Fruit fly (Drosophila melanogaster) whole organism, prepupa: ENCODE data around the gene CG9312.

Source experiments
- Blimp-1 ChIP-seq: fragments of 200-800 bp; sonication (Bioruptor generic); optimal IDR thresholded peaks from 3 replicates; lab custom pipeline; 2017; ENCODE audit warnings: missing biosample characterization, missing genetic modification characterization, mild to moderate bottlenecking, moderate library complexity, missing genetic modification reagents
- CG10669 ChIP-seq: fragments of 200-800 bp; sonication (Bioruptor generic); optimal IDR thresholded peaks from 3 replicates; lab custom pipeline; 2018; ENCODE audit warnings: missing biosample characterization, mild to moderate bottlenecking, missing genetic modification characterization, moderate library complexity
- CG11762 ChIP-seq: fragments of 200-800 bp; sonication (Bioruptor generic); optimal IDR thresholded peaks from 3 replicates; lab custom pipeline; 2016; ENCODE audit warnings: missing biosample characterization, missing genetic modification characterization; ENCODE audit not compliant: insufficient read depth
- CG16779 ChIP-seq: fragments of 200-800 bp; sonication (Bioruptor generic); optimal IDR thresholded peaks from 3 replicates; lab custom pipeline; 2017; ENCODE audit warnings: missing biosample characterization, mild to moderate bottlenecking, missing genetic modification characterization
- CG3032 ChIP-seq: fragments of 200-800 bp; optimal IDR thresholded peaks from 2 replicates; lab custom pipeline; 2019; ENCODE audit warnings: missing biosample characterization, mild to moderate bottlenecking, missing genetic modification characterization, moderate library complexity
- CG31627 ChIP-seq: fragments of 200-800 bp; sonication (Bioruptor generic); optimal IDR thresholded peaks from 3 replicates; lab custom pipeline; 2016; ENCODE audit warnings: missing biosample characterization, missing genetic modification characterization
- CG34406 ChIP-seq: fragments of 200-800 bp; sonication (Bioruptor generic); optimal IDR thresholded peaks from 3 replicates; lab custom pipeline; 2016; ENCODE audit warnings: missing biosample characterization, missing genetic modification characterization
- CG4318 ChIP-seq: fragments of 200-800 bp; sonication (Bioruptor generic); optimal IDR thresholded peaks from 3 replicates; lab custom pipeline; 2017; ENCODE audit warnings: missing biosample characterization, mild to moderate bottlenecking, missing genetic modification characterization
- CG6163 ChIP-seq: fragments of 200-800 bp; sonication (Bioruptor generic); IDR thresholded peaks from 3 replicates; pipeline ENCODE4 v1.3.6; 2022; ENCODE audit warnings: missing biosample characterization, missing genetic modification characterization
- CG6276 ChIP-seq: fragments of 200-800 bp; sonication (Bioruptor generic); optimal IDR thresholded peaks from 2 replicates; lab custom pipeline; 2017; ENCODE audit warnings: missing biosample characterization, mild to moderate bottlenecking, missing genetic modification characterization
- CG6808 ChIP-seq: fragments of 200-800 bp; sonication (Bioruptor generic); optimal IDR thresholded peaks from 3 replicates; lab custom pipeline; 2017; ENCODE audit warnings: missing biosample characterization, missing genetic modification characterization, mild to moderate bottlenecking, moderate library complexity, missing genetic modification reagents
- CG6854 ChIP-seq: fragments of 200-800 bp; sonication (Bioruptor generic); optimal IDR thresholded peaks from 2 replicates; lab custom pipeline; 2017; ENCODE audit warnings: missing biosample characterization, mild to moderate bottlenecking, missing genetic modification characterization
- CG7368 ChIP-seq: fragments of 200-800 bp; sonication (Bioruptor generic); optimal IDR thresholded peaks from 3 replicates; lab custom pipeline; 2016; ENCODE audit warnings: missing biosample characterization, missing genetic modification characterization
- CG8119 ChIP-seq: fragments of 200-800 bp; sonication (Bioruptor generic); IDR thresholded peaks from 3 replicates; pipeline ENCODE4 v1.3.6; 2022; ENCODE audit warnings: missing biosample characterization, missing genetic modification characterization
- Eip93F ChIP-seq: fragments of 200-800 bp; sonication (Bioruptor generic); optimal IDR thresholded peaks from 2 replicates; lab custom pipeline; 2016; ENCODE audit warnings: missing biosample characterization, mild to moderate bottlenecking, missing genetic modification characterization
- Ets21C ChIP-seq: fragments of 200-800 bp; sonication (Bioruptor generic); optimal IDR thresholded peaks from 3 replicates; lab custom pipeline; 2016; ENCODE audit warnings: missing biosample characterization, missing genetic modification characterization
- Ets96B ChIP-seq: fragments of 200-800 bp; optimal IDR thresholded peaks from 2 replicates; lab custom pipeline; 2019; ENCODE audit warnings: missing biosample characterization, mild to moderate bottlenecking, missing genetic modification characterization, moderate library complexity
- Hr38 ChIP-seq: sonication (Bioruptor generic); optimal IDR thresholded peaks from 2 replicates; lab custom pipeline; 2016; ENCODE audit warnings: missing biosample characterization, missing genetic modification characterization
- Hr39 ChIP-seq: fragments of 200-800 bp; sonication (Bioruptor generic); optimal IDR thresholded peaks from 2 replicates; lab custom pipeline; 2016; ENCODE audit warnings: missing biosample characterization, missing genetic modification characterization
- Met ChIP-seq: fragments of 200-800 bp; sonication (Bioruptor generic); optimal IDR thresholded peaks from 3 replicates; lab custom pipeline; 2016; ENCODE audit warnings: missing biosample characterization, missing genetic modification characterization
- Smox ChIP-seq: fragments of 200-800 bp; sonication (Bioruptor generic); optimal IDR thresholded peaks from 3 replicates; lab custom pipeline; 2016; ENCODE audit warnings: missing biosample characterization, missing genetic modification characterization
- Sox102F ChIP-seq: fragments of 200-800 bp; sonication (Bioruptor generic); optimal IDR thresholded peaks from 2 replicates; lab custom pipeline; 2016; ENCODE audit warnings: missing biosample characterization, mild to moderate bottlenecking, missing genetic modification characterization
- Sox14 ChIP-seq: fragments of 200-800 bp; sonication (Bioruptor generic); optimal IDR thresholded peaks from 3 replicates; lab custom pipeline; 2016; ENCODE audit warnings: missing biosample characterization, missing genetic modification characterization
- Sox15 ChIP-seq: fragments of 200-800 bp; sonication (Bioruptor generic); optimal IDR thresholded peaks from 3 replicates; lab custom pipeline; 2016; ENCODE audit warnings: missing biosample characterization, missing genetic modification characterization
- achi ChIP-seq: fragments of 200-800 bp; sonication (Bioruptor generic); optimal IDR thresholded peaks from 3 replicates; lab custom pipeline; 2016; ENCODE audit warnings: missing biosample characterization, missing genetic modification characterization
- acj6 ChIP-seq: fragments of 200-800 bp; sonication (Bioruptor generic); optimal IDR thresholded peaks from 3 replicates; lab custom pipeline; 2016; ENCODE audit warnings: missing biosample characterization, missing genetic modification characterization
- cyc ChIP-seq: fragments of 200-800 bp; sonication (Bioruptor generic); optimal IDR thresholded peaks from 3 replicates; lab custom pipeline; 2016; ENCODE audit warnings: missing biosample characterization, missing genetic modification characterization
- dsx ChIP-seq: fragments of 200-800 bp; optimal IDR thresholded peaks from 3 replicates; lab custom pipeline; 2019; ENCODE audit warnings: missing biosample characterization, mild to moderate bottlenecking, missing genetic modification characterization, moderate library complexity; ENCODE audit not compliant: poor library complexity, severe bottlenecking
- eg ChIP-seq: fragments of 200-800 bp; sonication (Bioruptor generic); IDR thresholded peaks from 3 replicates; pipeline ENCODE4 v1.3.6; 2022; ENCODE audit warnings: missing biosample characterization, missing genetic modification characterization
- fd85E ChIP-seq: fragments of 200-800 bp; sonication (Bioruptor generic); optimal IDR thresholded peaks from 3 replicates; lab custom pipeline; 2016; ENCODE audit warnings: missing biosample characterization, missing genetic modification characterization
- fkh ChIP-seq: fragments of 200-800 bp; sonication (Bioruptor generic); optimal IDR thresholded peaks from 3 replicates; lab custom pipeline; 2017; ENCODE audit warnings: missing biosample characterization, mild to moderate bottlenecking, missing genetic modification characterization, moderate library complexity
- lz ChIP-seq: fragments of 200-800 bp; sonication (Bioruptor generic); optimal IDR thresholded peaks from 3 replicates; lab custom pipeline; 2016; ENCODE audit warnings: missing biosample characterization, missing genetic modification characterization
- net ChIP-seq: fragments of 200-800 bp; sonication (Bioruptor generic); optimal IDR thresholded peaks from 3 replicates; lab custom pipeline; 2016; ENCODE audit warnings: missing biosample characterization, missing genetic modification characterization
- salr ChIP-seq, 2 experiments: fragments of 200-800 bp; sonication (Bioruptor generic); optimal IDR thresholded peaks; 3 replicates each; lab custom pipeline; 2016 to 2018; ENCODE audit warnings: missing biosample characterization in 2 of 2, missing genetic modification characterization in 2 of 2, mild to moderate bottlenecking in 1 of 2
- spab ChIP-seq: fragments of 200-800 bp; sonication (Bioruptor generic); optimal IDR thresholded peaks from 2 replicates; lab custom pipeline; 2017; ENCODE audit warnings: missing biosample characterization, mild to moderate bottlenecking, missing genetic modification characterization, missing genetic modification reagents
- ss ChIP-seq, 2 experiments: fragments of 200-800 bp; sonication (Bioruptor generic); optimal IDR thresholded peaks; 2 replicates in 1 of 2; 3 replicates in 1 of 2; lab custom pipeline; 2017 to 2018; ENCODE audit warnings: mild to moderate bottlenecking in 2 of 2, missing biosample characterization in 2 of 2, missing genetic modification characterization in 2 of 2, moderate library complexity in 1 of 2
- vri ChIP-seq: fragments of 200-800 bp; sonication (Bioruptor generic); optimal IDR thresholded peaks from 3 replicates; lab custom pipeline; 2016; ENCODE audit warnings: missing biosample characterization, mild to moderate bottlenecking, missing genetic modification characterization

The CG9312 gene

dm6 chr3R:13767239-13767638, 1.7 kb downstream of the CG9312 start, which contains the start of gene Cht5 (continued):
- TF ChIP-seq CG3032 (tag; lab: Kevin White, UChicago) = no peak
- TF ChIP-seq CG31627 (GFP tag; lab: Kevin White, UChicago) = no peak
- no peak for TF ChIP-seq Ets96B (tag; lab: Kevin White, UChicago)
- TF ChIP-seq lz (GFP tag; lab: Kevin White, UChicago) = no peak
- TF ChIP-seq Hr38 (GFP tag; lab: Kevin White, UChicago) = no peak
- no peak for TF ChIP-seq Smox (GFP tag; lab: Kevin White, UChicago)
- no peak for TF ChIP-seq Met (GFP tag; lab: Kevin White, UChicago)
- no peak for TF ChIP-seq CG6854 (GFP tag; lab: Kevin White, UChicago)
- TF ChIP-seq Sox14 (GFP tag; lab: Kevin White, UChicago) = peak; percentile 72
- no peak for TF ChIP-seq vri
- no peak for TF ChIP-seq CG4318 (GFP tag; lab: Kevin White, UChicago)
- TF ChIP-seq Eip93F = no peak
- no peak for TF ChIP-seq CG8119 (GFP tag; lab: Robert Waterston, UW)
- TF ChIP-seq dsx (GFP tag; lab: Kevin White, UChicago) = peak; percentile 8
- TF ChIP-seq achi (GFP tag; lab: Kevin White, UChicago) = no peak
- TF ChIP-seq spab (GFP tag; lab: Kevin White, UChicago) = no peak
- no peak for TF ChIP-seq net (GFP tag; lab: Kevin White, UChicago)
- TF ChIP-seq CG7368 = no peak
- no peak for TF ChIP-seq Sox15 (GFP tag; lab: Kevin White, UChicago)
- no peak for TF ChIP-seq CG16779 (tag; lab: Kevin White, UChicago)
- no peak for TF ChIP-seq CG11762
- no peak for TF ChIP-seq salr (GFP tag; optimal IDR thresholded peaks at IDR 0.05; lab: Kevin White, UChicago)
- no peak for TF ChIP-seq Ets21C
- no peak for TF ChIP-seq Hr39
- no peak for TF ChIP-seq CG6163
- peak; percentile 16 for TF ChIP-seq CG6808
- no peak for TF ChIP-seq fkh (GFP tag; lab: Kevin White, UChicago)

dm6 chr3R:13771195-13771594, 5.6 kb downstream of the CG9312 start, which contains the start of gene CG9297:
Gene CG9297 (plus strand): TSS chr3R:13771495.
- TF ChIP-seq Hr38 (GFP tag; lab: Kevin White, UChicago) (no peak), cyc (GFP tag; lab: Kevin White, UChicago) (no peak), Sox14 (GFP tag; lab: Kevin White, UChicago) (no peak), CG6276 (GFP tag; lab: Kevin White, UChicago) (no peak), Ets96B (tag; lab: Kevin White, UChicago) (no peak), eg (GFP tag; lab: Robert Waterston, UW) (no peak), spab (GFP tag; lab: Kevin White, UChicago) (no peak), CG34406 (no peak), fd85E (GFP tag; lab: Kevin White, UChicago) (no peak)

- TF ChIP-seq Met (GFP tag; lab: Kevin White, UChicago) (no peak), Sox102F (GFP tag; lab: Kevin White, UChicago) (no peak), CG11762 (no peak), Eip93F (no peak), Hr39 (no peak), acj6 (GFP tag; lab: Kevin White, UChicago) (no peak), cyc (GFP tag; lab: Kevin White, UChicago) (no peak), Hr38 (GFP tag; lab: Kevin White, UChicago) (no peak), CG3032 (tag; lab: Kevin White, UChicago) (no peak), CG10669 (GFP tag; lab: Kevin White, UChicago) (no peak), Blimp-1 (GFP tag; lab: Kevin White, UChicago) (no peak), ss (GFP tag; optimal IDR thresholded peaks at IDR 0.05; lab: Kevin White, UChicago) (no peak)
These were observed 7.8 kb downstream of the CG9312 start for dm6 chr3R:13773350-13773749.
